Fruit fly (Drosophila melanogaster) whole organism, adult: Measurements from ENCODE around the gene AOX1.

Source experiments
- CG11617 ChIP-seq: fragments of 200-800 bp; sonication (Bioruptor generic); optimal IDR thresholded peaks from 2 replicates; lab custom pipeline; 2017; ENCODE audit warnings: mild to moderate bottlenecking, missing biosample characterization, missing genetic modification reagents, missing genetic modification characterization
- CG14711 ChIP-seq: fragments of 200-800 bp; sonication (Bioruptor generic); optimal IDR thresholded peaks from 2 replicates; lab custom pipeline; 2018; ENCODE audit warnings: missing biosample characterization, mild to moderate bottlenecking, missing genetic modification characterization, moderate library complexity
- CG1620 ChIP-seq: fragments of 200-800 bp; sonication (Bioruptor generic); optimal IDR thresholded peaks from 2 replicates; lab custom pipeline; 2016; ENCODE audit warnings: missing biosample characterization, missing genetic modification characterization
- CG7045 ChIP-seq: fragments of 200-800 bp; sonication (Bioruptor generic); optimal IDR thresholded peaks from 2 replicates; lab custom pipeline; 2017; ENCODE audit warnings: missing biosample characterization, mild to moderate bottlenecking, missing genetic modification characterization
- Clk ChIP-seq: fragments of 200-800 bp; sonication (Bioruptor generic); optimal IDR thresholded peaks from 2 replicates; lab custom pipeline; 2017; ENCODE audit warnings: missing biosample characterization, missing genetic modification characterization
- Crg-1 ChIP-seq: fragments of 200-800 bp; sonication (Bioruptor generic); optimal IDR thresholded peaks from 2 replicates; lab custom pipeline; 2016; ENCODE audit warnings: missing biosample characterization, missing genetic modification characterization
- cnc ChIP-seq, 2 experiments: fragments of >200 bp; optimal IDR thresholded peaks; 2 replicates each; lab custom pipeline; 2017
- kay ChIP-seq: fragments of 200-800 bp; sonication (Bioruptor generic); peaks from one replicate; lab custom pipeline; 2016; ENCODE audit warnings: missing biosample characterization, missing genetic modification characterization, borderline replicate concordance
- tj ChIP-seq: fragments of 200-800 bp; sonication (Bioruptor generic); optimal IDR thresholded peaks from 3 replicates; lab custom pipeline; 2017; ENCODE audit warnings: missing biosample characterization, mild to moderate bottlenecking, missing genetic modification characterization, moderate library complexity

DNA sequence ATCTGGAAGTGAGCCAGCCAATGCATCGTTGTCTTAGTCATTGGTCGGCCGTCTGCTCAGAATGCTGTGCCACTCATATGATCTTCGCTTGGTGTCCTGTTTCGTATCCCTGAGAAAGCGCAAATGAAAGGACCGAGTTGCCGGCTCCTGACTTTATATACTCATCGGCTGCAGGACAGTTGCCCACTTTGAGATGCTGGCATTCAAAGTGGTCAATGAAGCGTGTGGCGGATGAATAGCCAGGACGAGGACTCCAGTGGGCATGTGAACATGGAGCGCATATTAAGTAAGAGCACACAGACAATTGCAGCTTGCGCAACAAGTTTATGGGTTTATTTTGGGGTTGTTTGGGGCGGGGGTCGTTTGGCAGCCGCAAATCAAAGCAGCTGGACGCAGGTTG is 51.8 kb downstream of the AOX1 start, which contains the start of gene Trissin:
- TF ChIP-seq cnc (optimal IDR thresholded peaks at IDR 0.05; lab: Kevin White, UChicago) (no peak), CG1620 (GFP tag; lab: Kevin White, UChicago) (no peak), CG14711 (tag; lab: Kevin White, UChicago) (no peak), CG11617 (GFP tag; lab: Kevin White, UChicago) (no peak), Crg-1 (no peak), CG7045 (GFP tag; lab: Kevin White, UChicago) (no peak), Clk (GFP tag; lab: Kevin White, UChicago) (no peak), kay (GFP tag; lab: Kevin White, UChicago) (no peak), tj (GFP tag; lab: Kevin White, UChicago) (no peak)
